Fruit fly (Drosophila melanogaster) whole organism, pupa: ENCODE data around the gene mRpL4.

Experiments
- CG12605 ChIP-seq: fragments of 200-800 bp; sonication (Bioruptor generic); IDR thresholded peaks from 2 replicates; pipeline ENCODE4 v1.3.6; 2022; ENCODE audit warnings: missing biosample characterization, missing genetic modification characterization
- CG14655 ChIP-seq: fragments of 200-800 bp; sonication (Bioruptor generic); optimal IDR thresholded peaks from 3 replicates; lab custom pipeline; 2017; ENCODE audit warnings: mild to moderate bottlenecking, missing biosample characterization, missing genetic modification reagents, missing genetic modification characterization
- CG34367 ChIP-seq: fragments of 200-800 bp; sonication (Bioruptor generic); optimal IDR thresholded peaks from 2 replicates; lab custom pipeline; 2018; ENCODE audit warnings: missing biosample characterization, mild to moderate bottlenecking, missing genetic modification characterization
- CG8159 ChIP-seq: fragments of 200-800 bp; sonication (Bioruptor generic); optimal IDR thresholded peaks from 3 replicates; lab custom pipeline; 2018; ENCODE audit warnings: missing biosample characterization, mild to moderate bottlenecking, missing genetic modification characterization, moderate library complexity
- Pif1A ChIP-seq: fragments of 200-800 bp; sonication (Bioruptor generic); optimal IDR thresholded peaks from 3 replicates; lab custom pipeline; 2016; ENCODE audit warnings: missing biosample characterization, missing genetic modification characterization
- Snoo ChIP-seq: fragments of 200-800 bp; sonication (Bioruptor generic); optimal IDR thresholded peaks from 3 replicates; lab custom pipeline; 2017; ENCODE audit warnings: missing biosample characterization, mild to moderate bottlenecking, missing genetic modification characterization, inconsistent platforms
- fd96Ca ChIP-seq: fragments of 200-800 bp; sonication (Bioruptor generic); IDR thresholded peaks from 3 replicates; pipeline ENCODE4 v1.3.6; 2022; ENCODE audit warnings: missing biosample characterization, missing genetic modification characterization
- rn ChIP-seq: fragments of 200-800 bp; sonication (Bioruptor generic); IDR thresholded peaks from 2 replicates; pipeline ENCODE4 v1.3.6; 2022; ENCODE audit warnings: missing biosample characterization, missing genetic modification characterization

DNA sequence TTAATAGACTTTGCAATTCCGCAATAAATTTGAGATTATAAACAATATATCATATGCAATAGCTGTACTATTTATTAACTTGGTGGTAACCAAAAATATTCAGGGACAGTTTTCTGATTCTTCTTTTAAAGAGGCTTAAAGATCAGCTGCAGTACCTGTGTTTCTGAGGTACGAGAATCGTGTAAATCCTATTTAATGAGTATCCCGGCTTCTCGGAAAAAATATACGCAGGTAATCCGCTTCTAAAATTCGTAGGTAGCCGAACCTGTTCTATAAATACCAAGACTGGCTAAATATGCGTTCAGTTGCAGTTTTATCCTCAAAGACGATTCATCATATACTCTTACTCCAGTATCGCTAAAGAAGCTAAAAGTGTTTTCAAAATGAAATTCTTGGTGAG lies 693 bp upstream of the mRpL4 start, which contains the start of gene CG4440:
- no peak for TF ChIP-seq CG14655 (GFP tag; lab: Kevin White, UChicago)
- no peak for TF ChIP-seq CG8159 (tag; lab: Kevin White, UChicago)
- no peak for TF ChIP-seq rn (GFP tag; lab: Robert Waterston, UW)
- TF ChIP-seq Snoo (tag; lab: Kevin White, UChicago): no peak
- no peak for TF ChIP-seq fd96Ca (GFP tag; lab: Robert Waterston, UW)
- no peak for TF ChIP-seq Pif1A
- no peak for TF ChIP-seq CG12605 (GFP tag; lab: Robert Waterston, UW)
- TF ChIP-seq CG34367: no peak
